Worm (Caenorhabditis elegans) whole organism, L4/young adult: Measurements from ENCODE around the gene srg-26.

Experiments
- W03F9.2 ChIP-seq: fragments of 150-350 bp; optimal IDR thresholded peaks from 2 replicates; lab custom pipeline; 2014; ENCODE audit warnings: missing biosample characterization, missing genetic modification characterization
- dao-5 ChIP-seq: sonication (generic microtip); optimal IDR thresholded peaks from 2 replicates; lab custom pipeline; 2016; ENCODE audit warnings: missing genotype, missing genetic modification characterization, moderate library complexity, missing compliant biosample characterization
- him-1 ChIP-seq: sonication (generic microtip); optimal IDR thresholded peaks from 2 replicates; lab custom pipeline; 2016; ENCODE audit warnings: missing genotype, missing genetic modification reagents, missing genetic modification characterization, missing compliant biosample characterization

- TF ChIP-seq W03F9.2 (tag; lab: Kevin White, UChicago) (no peak), him-1 (no peak), dao-5 (tag; lab: Kevin White, UChicago) (no peak)
Observed at ce11 chrV:5351483-5351882, 20.4 kb downstream of the srg-26 start, which contains the start of gene srd-9.
